Fruit fly (Drosophila melanogaster): ENCODE data around the gene brm.

- TF ChIP-seq lola (GFP tag; optimal IDR thresholded peaks at IDR 0.05) (no peak), pan (optimal IDR thresholded peaks at IDR 0.05) (no peak)
Observed at dm6 chr3L:15921043-15921621, 61.5 kb downstream of the brm start.
